Worm (Caenorhabditis elegans) whole organism, L4/young adult: ENCODE measurements around the gene mec-10.

ENCODE experiments used
- W03F9.2 ChIP-seq: fragments of 150-350 bp; optimal IDR thresholded peaks from 2 replicates; lab custom pipeline; 2014; ENCODE audit warnings: missing biosample characterization, missing genetic modification characterization
- him-1 ChIP-seq: sonication (generic microtip); optimal IDR thresholded peaks from 2 replicates; lab custom pipeline; 2016; ENCODE audit warnings: missing genotype, missing genetic modification reagents, missing genetic modification characterization, missing compliant biosample characterization

DNA sequence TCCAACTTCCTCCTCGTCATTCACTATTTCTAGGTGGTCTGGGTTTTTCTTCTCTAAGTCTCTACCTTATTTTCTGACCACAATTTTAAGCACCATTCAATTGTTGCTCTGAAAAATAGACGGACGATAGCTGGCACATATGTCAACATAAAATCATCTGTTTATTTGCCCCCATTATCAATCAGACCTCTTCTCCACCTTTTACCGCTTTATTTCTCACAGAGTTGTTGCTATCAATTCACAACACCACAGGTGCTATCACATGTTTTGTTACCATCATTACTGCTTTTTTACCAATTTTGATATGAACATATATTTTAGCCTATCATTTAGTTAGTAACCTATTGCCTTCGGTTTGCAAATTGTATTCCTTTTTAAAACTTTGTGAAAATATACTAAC lies 22.6 kb upstream of the mec-10 start:
- TF ChIP-seq W03F9.2 (tag; lab: Kevin White, UChicago) (no peak), him-1 (tag; lab: Kevin White, UChicago) (no peak)
